Fruit fly (Drosophila melanogaster) whole organism, embryonic: ENCODE measurements around the gene mRpS9.

Experiments
- ATbp ChIP-seq: fragments of 200-800 bp; sonication (Bioruptor generic); optimal IDR thresholded peaks from 2 replicates; lab custom pipeline; 2017; ENCODE audit warnings: missing biosample characterization, mild to moderate bottlenecking, missing genetic modification characterization, missing genetic modification reagents
- CG10959 ChIP-seq: fragments of 200-800 bp; sonication (Bioruptor generic); IDR thresholded peaks from 2 replicates; pipeline ENCODE4 v1.3.6; 2022; ENCODE audit warnings: missing biosample characterization, missing genetic modification characterization
- CG12391 ChIP-seq: fragments of 200-800 bp; sonication (Bioruptor generic); optimal IDR thresholded peaks from 3 replicates; lab custom pipeline; 2018; ENCODE audit warnings: missing biosample characterization, mild to moderate bottlenecking, missing genetic modification characterization, moderate library complexity
- CG15073 ChIP-seq: fragments of 200-800 bp; sonication (Bioruptor generic); optimal IDR thresholded peaks from 2 replicates; lab custom pipeline; 2016; ENCODE audit warnings: missing biosample characterization, missing genetic modification characterization
- CG15514 ChIP-seq: fragments of 200-800 bp; sonication (Bioruptor generic); optimal IDR thresholded peaks from 3 replicates; lab custom pipeline; 2017; ENCODE audit warnings: missing biosample characterization, missing genetic modification characterization, mild to moderate bottlenecking, moderate library complexity, missing genetic modification reagents
- CG16779 ChIP-seq: fragments of 200-800 bp; sonication (Bioruptor generic); IDR thresholded peaks from 2 replicates; pipeline ENCODE4 v1.3.6; 2022; ENCODE audit warnings: missing biosample characterization, missing genetic modification characterization
- CG17359 ChIP-seq: fragments of 200-800 bp; sonication (Bioruptor generic); optimal IDR thresholded peaks from 3 replicates; lab custom pipeline; 2018; ENCODE audit warnings: missing biosample characterization, mild to moderate bottlenecking, missing genetic modification characterization, moderate library complexity
- CG17612 ChIP-seq: fragments of 200-800 bp; sonication (Bioruptor generic); IDR thresholded peaks from 2 replicates; pipeline ENCODE4 v1.3.6; 2022; ENCODE audit warnings: missing biosample characterization, missing genetic modification characterization
- CG31388 ChIP-seq: fragments of 200-800 bp; sonication (Bioruptor generic); optimal IDR thresholded peaks from 2 replicates; lab custom pipeline; 2016; ENCODE audit warnings: missing biosample characterization, missing genetic modification characterization
- CG3281 ChIP-seq: fragments of 200-800 bp; sonication (Bioruptor generic); optimal IDR thresholded peaks from 3 replicates; lab custom pipeline; 2017; ENCODE audit warnings: missing biosample characterization, mild to moderate bottlenecking, missing genetic modification characterization
- CG33557 ChIP-seq: fragments of 200-800 bp; sonication (Bioruptor generic); optimal IDR thresholded peaks from 2 replicates; lab custom pipeline; 2019; ENCODE audit warnings: missing biosample characterization, mild to moderate bottlenecking, missing genetic modification characterization, moderate library complexity
- CG34422 ChIP-seq: fragments of 200-800 bp; sonication (Bioruptor generic); IDR thresholded peaks from 3 replicates; pipeline ENCODE4 v1.3.6; 2022; ENCODE audit warnings: missing biosample characterization, missing genetic modification characterization
- CG3726 ChIP-seq: fragments of 200-800 bp; sonication (Bioruptor generic); IDR thresholded peaks from 3 replicates; pipeline ENCODE4, ENCODE4 v1.3.6; 2022; ENCODE audit warnings: missing biosample characterization, missing genetic modification characterization
- CG4360 ChIP-seq: fragments of 200-800 bp; sonication (Bioruptor generic); IDR thresholded peaks from 2 replicates; pipeline ENCODE4 v1.3.6; 2022; ENCODE audit warnings: missing biosample characterization, missing genetic modification characterization
- CG4707 ChIP-seq: fragments of 200-800 bp; sonication (Bioruptor generic); optimal IDR thresholded peaks from 2 replicates; lab custom pipeline; 2018; ENCODE audit warnings: missing biosample characterization, mild to moderate bottlenecking, missing genetic modification characterization, moderate library complexity
- CG6791 ChIP-seq: fragments of 200-800 bp; sonication (Bioruptor generic); IDR thresholded peaks from 3 replicates; pipeline ENCODE4 v1.3.6; 2022; ENCODE audit warnings: missing biosample characterization, missing genetic modification characterization; ENCODE audit not compliant: partially characterized antibody
- CG7839 ChIP-seq: fragments of 200-800 bp; sonication (Bioruptor generic); optimal IDR thresholded peaks from 3 replicates; lab custom pipeline; 2018; ENCODE audit warnings: missing biosample characterization, mild to moderate bottlenecking, missing genetic modification characterization, moderate library complexity
- CTCF ChIP-seq: fragments of 200-800 bp; sonication (Bioruptor generic); optimal IDR thresholded peaks from 2 replicates; lab custom pipeline; 2017; ENCODE audit warnings: missing biosample characterization, mild to moderate bottlenecking, missing genetic modification characterization, moderate library complexity
- Dp ChIP-seq: fragments of 200-800 bp; sonication (Bioruptor generic); optimal IDR thresholded peaks from 2 replicates; lab custom pipeline; 2018; ENCODE audit warnings: missing biosample characterization, mild to moderate bottlenecking, missing genetic modification characterization, moderate library complexity
- Elba2 ChIP-seq: fragments of 200-800 bp; sonication (Bioruptor generic); optimal IDR thresholded peaks from 3 replicates; lab custom pipeline; 2016; ENCODE audit warnings: missing biosample characterization, missing genetic modification characterization
- GATAe ChIP-seq: fragments of 200-800 bp; sonication (Bioruptor generic); conservative IDR thresholded peaks from 2 replicates; pipeline ENCODE4 v1.3.6; 2022; ENCODE audit warnings: missing biosample characterization, missing genetic modification characterization
- Max ChIP-seq: fragments of 200-800 bp; sonication (Bioruptor generic); optimal IDR thresholded peaks from 2 replicates; lab custom pipeline; 2016; ENCODE audit warnings: missing biosample characterization, mild to moderate bottlenecking, missing genetic modification characterization
- NfI ChIP-seq: fragments of 200-800 bp; sonication (Bioruptor generic); optimal IDR thresholded peaks from 3 replicates; lab custom pipeline; 2018; ENCODE audit warnings: missing biosample characterization, mild to moderate bottlenecking, missing genetic modification characterization, moderate library complexity
- PHDP ChIP-seq: fragments of 200-800 bp; sonication (Bioruptor generic); optimal IDR thresholded peaks from 3 replicates; lab custom pipeline; 2018; ENCODE audit warnings: missing biosample characterization, mild to moderate bottlenecking, missing genetic modification characterization, moderate library complexity
- Ptx1 ChIP-seq: fragments of 200-800 bp; sonication (Bioruptor generic); IDR thresholded peaks from 2 replicates; pipeline ENCODE4 v1.3.6; 2022; ENCODE audit warnings: missing biosample characterization, missing genetic modification characterization
- Six4 ChIP-seq: fragments of 200-800 bp; sonication (Bioruptor generic); optimal IDR thresholded peaks from 2 replicates; lab custom pipeline; 2016; ENCODE audit warnings: missing biosample characterization, missing genetic modification characterization
- Sry-δ ChIP-seq: fragments of 200-800 bp; sonication (Bioruptor generic); optimal IDR thresholded peaks from 2 replicates; lab custom pipeline; 2016; ENCODE audit warnings: missing biosample characterization, missing genetic modification characterization
- bsh ChIP-seq, 2 experiments: fragments of 200-800 bp; sonication (Bioruptor generic); optimal IDR thresholded peaks; 2 replicates each; lab custom pipeline; 2017 to 2018; ENCODE audit warnings: mild to moderate bottlenecking in 2 of 2, missing biosample characterization in 2 of 2, missing genetic modification characterization in 2 of 2, moderate library complexity in 1 of 2
- cg ChIP-seq: fragments of 200-800 bp; sonication (Bioruptor generic); optimal IDR thresholded peaks from 3 replicates; lab custom pipeline; 2019; ENCODE audit warnings: missing biosample characterization, mild to moderate bottlenecking, missing genetic modification characterization, moderate library complexity
- ci ChIP-seq: fragments of 200-800 bp; sonication (Bioruptor generic); IDR thresholded peaks from 3 replicates; pipeline ENCODE4 v1.3.6; 2022; ENCODE audit warnings: missing biosample characterization, missing genetic modification characterization
- dm ChIP-seq: fragments of 200-800 bp; sonication (Bioruptor generic); optimal IDR thresholded peaks from 3 replicates; lab custom pipeline; 2016; ENCODE audit warnings: missing biosample characterization, missing genetic modification characterization
- fd96Cb ChIP-seq: fragments of 200-800 bp; sonication (Bioruptor generic); optimal IDR thresholded peaks from 2 replicates; lab custom pipeline; 2018; ENCODE audit warnings: missing biosample characterization, mild to moderate bottlenecking, missing genetic modification characterization, moderate library complexity
- gcm2 ChIP-seq: fragments of 200-800 bp; sonication (Bioruptor generic); optimal IDR thresholded peaks from 2 replicates; lab custom pipeline; 2016; ENCODE audit warnings: missing biosample characterization, missing genetic modification characterization
- hbn ChIP-seq: fragments of 200-800 bp; sonication (Bioruptor generic); IDR thresholded peaks from 2 replicates; pipeline ENCODE4 v1.3.6; 2022; ENCODE audit warnings: missing biosample characterization, missing genetic modification characterization; ENCODE audit not compliant: partially characterized antibody
- jumu ChIP-seq: fragments of 200-800 bp; sonication (Bioruptor generic); optimal IDR thresholded peaks from 3 replicates; lab custom pipeline; 2016; ENCODE audit warnings: missing biosample characterization, missing genetic modification characterization
- lab ChIP-seq: fragments of 200-800 bp; sonication (Bioruptor generic); optimal IDR thresholded peaks from 3 replicates; lab custom pipeline; 2017; ENCODE audit warnings: missing biosample characterization, missing genetic modification characterization, mild to moderate bottlenecking, moderate library complexity, missing genetic modification reagents
- nerfin-2 ChIP-seq: fragments of 200-800 bp; sonication (Bioruptor generic); IDR thresholded peaks from 2 replicates; pipeline ENCODE4 v1.3.6; 2022; ENCODE audit warnings: missing biosample characterization, missing genetic modification characterization; ENCODE audit not compliant: partially characterized antibody
- oc ChIP-seq: fragments of 200-800 bp; sonication (Bioruptor generic); optimal IDR thresholded peaks from 2 replicates; lab custom pipeline; 2018; ENCODE audit warnings: missing biosample characterization, mild to moderate bottlenecking, missing genetic modification characterization, moderate library complexity
- pan ChIP-seq, 4 experiments: fragments of >200 bp in 3 of 4; fragments of 200-800 bp in 1 of 4; sonication (Bioruptor generic) in 1 of 4; optimal IDR thresholded peaks in 3 of 4; IDR thresholded peaks in 1 of 4; 2 replicates each; pipeline versions ENCODE4 v1.3.6 to Lab custom; 2017 to 2022; ENCODE audit warnings: missing biosample characterization in 2 of 4, missing genetic modification characterization in 2 of 4, mixed read lengths in 1 of 4
- row ChIP-seq: fragments of 200-800 bp; sonication (Bioruptor generic); IDR thresholded peaks from 3 replicates; pipeline ENCODE4 v1.3.6; 2022; ENCODE audit warnings: missing biosample characterization, missing genetic modification characterization
- scrt ChIP-seq: fragments of 200-800 bp; sonication (Bioruptor generic); optimal IDR thresholded peaks from 2 replicates; lab custom pipeline; 2018; ENCODE audit warnings: missing biosample characterization, mild to moderate bottlenecking, missing genetic modification characterization, moderate library complexity
- sens ChIP-seq: fragments of 200-800 bp; sonication (Bioruptor generic); peaks from one replicate; lab custom pipeline; 2016; ENCODE audit warnings: missing biosample characterization, missing genetic modification characterization
- seq ChIP-seq: fragments of 200-800 bp; sonication (Bioruptor generic); IDR thresholded peaks from 2 replicates; pipeline ENCODE4 v1.3.6; 2022; ENCODE audit warnings: missing biosample characterization, missing genetic modification characterization
- sisA ChIP-seq: fragments of 200-800 bp; sonication (Bioruptor generic); IDR thresholded peaks from 2 replicates; pipeline ENCODE4 v1.3.6; 2022; ENCODE audit warnings: missing biosample characterization, missing genetic modification characterization
- slou ChIP-seq: fragments of 200-800 bp; sonication (Bioruptor generic); optimal IDR thresholded peaks from 3 replicates; lab custom pipeline; 2016; ENCODE audit warnings: missing biosample characterization, missing genetic modification characterization
- sob ChIP-seq: fragments of 200-800 bp; sonication (Bioruptor generic); IDR thresholded peaks from 2 replicates; pipeline ENCODE4 v1.3.6; 2022; ENCODE audit warnings: missing biosample characterization, missing genetic modification characterization
- tgo ChIP-seq: fragments of 200-800 bp; sonication (Bioruptor generic); IDR thresholded peaks from 3 replicates; pipeline ENCODE4 v1.3.6; 2022; ENCODE audit warnings: missing biosample characterization, missing genetic modification characterization
- unc-4 ChIP-seq: fragments of 200-800 bp; sonication (Bioruptor generic); IDR thresholded peaks from 2 replicates; pipeline ENCODE4 v1.3.6; 2022; ENCODE audit warnings: missing biosample characterization, missing genetic modification characterization; ENCODE audit not compliant: partially characterized antibody

The mRpS9 gene

dm6 chr3R:7892246-7893000 is 10.0 kb downstream of the mRpS9 start (continued):
- TF ChIP-seq sisA (GFP tag; lab: Robert Waterston, UW): peak; percentile 54; the same call in 1 of the 2 replicates
- peak; percentile 26 for TF ChIP-seq NfI (GFP tag; lab: Kevin White, UChicago)
- 0 out of 2 replicates have a peak, but pooled peaks have one; percentile 28 for TF ChIP-seq GATAe (GFP tag; lab: Robert Waterston, UW)
- peak; percentile 22 for TF ChIP-seq scrt (GFP tag; lab: Kevin White, UChicago)
- no peak for TF ChIP-seq CG10959 (GFP tag; lab: Robert Waterston, UW)
- TF ChIP-seq jumu (GFP tag; lab: Kevin White, UChicago): no peak
- TF ChIP-seq CG12391 (tag; lab: Kevin White, UChicago): no peak
- no peak for TF ChIP-seq nerfin-2
- no peak for TF ChIP-seq CTCF (GFP tag; lab: Kevin White, UChicago)
- no peak for TF ChIP-seq Six4 (GFP tag; lab: Kevin White, UChicago)
- TF ChIP-seq hbn: no peak
- peak; percentile 50 for TF ChIP-seq CG3281 (GFP tag; lab: Kevin White, UChicago)
- TF ChIP-seq CG31388 (GFP tag; lab: Kevin White, UChicago): no peak
- no peak for TF ChIP-seq Max (GFP tag; lab: Kevin White, UChicago)
- TF ChIP-seq unc-4 (GFP tag; lab: Robert Waterston, UW): no peak
- TF ChIP-seq gcm2 (GFP tag; lab: Kevin White, UChicago): no peak
- no peak for TF ChIP-seq fd96Cb (tag; lab: Kevin White, UChicago)
- TF ChIP-seq CG4360 (GFP tag; lab: Robert Waterston, UW): no peak
- TF ChIP-seq CG34422 (GFP tag; lab: Robert Waterston, UW): peak; percentile 59; the same call in 1 of the 3 replicates
- TF ChIP-seq CG3726 (GFP tag; lab: Robert Waterston, UW): 0 out of 3 replicates have a peak, but pooled peaks have one; percentile 20
- TF ChIP-seq ATbp (GFP tag; lab: Kevin White, UChicago): no peak
- TF ChIP-seq ci: peak; percentile 63; the same call in 2 of the 3 replicates
- peak; percentile 54; the same call in 2 of the 3 replicates for TF ChIP-seq tgo (GFP tag; lab: Robert Waterston, UW)
- TF ChIP-seq dm (GFP tag; lab: Kevin White, UChicago): no peak
- TF ChIP-seq CG6791 (GFP tag; lab: Robert Waterston, UW): no peak
- TF ChIP-seq CG15514 (GFP tag; lab: Kevin White, UChicago): peak; percentile 29
- peak; percentile 80 for TF ChIP-seq lab
- TF ChIP-seq pan (optimal IDR thresholded peaks at IDR 0.05; lab: Kevin White, UChicago): no peak
- peak in 1 of 2 experiments; percentile 54 for TF ChIP-seq pan (GFP tag; optimal IDR thresholded peaks at IDR 0.05 in 1 of 2, IDR thresholded peaks at IDR 0.05 in 1 of 2)
- TF ChIP-seq CG33557: no peak
- no peak for TF ChIP-seq Sry-δ (GFP tag; lab: Kevin White, UChicago)
- TF ChIP-seq sob (GFP tag; lab: Robert Waterston, UW): peak; percentile 69; the same call in 1 of the 2 replicates
- no peak for TF ChIP-seq CG15073 (GFP tag; lab: Kevin White, UChicago)
- no peak for TF ChIP-seq CG4707 (GFP tag; lab: Kevin White, UChicago)
- no peak for TF ChIP-seq sens (GFP tag; lab: Kevin White, UChicago)
- TF ChIP-seq seq (GFP tag; lab: Robert Waterston, UW): peak; percentile 20; the same call in 1 of the 2 replicates
- TF ChIP-seq Elba2 (GFP tag; lab: Kevin White, UChicago): no peak
- TF ChIP-seq cg (GFP tag; lab: Kevin White, UChicago): no peak
- peak; percentile 43 for TF ChIP-seq CG7839 (tag; lab: Kevin White, UChicago)
- peak; percentile 48; the same call in 1 of the 2 replicates for TF ChIP-seq CG16779 (GFP tag; lab: Robert Waterston, UW)
- TF ChIP-seq slou (GFP tag; lab: Kevin White, UChicago): no peak
- TF ChIP-seq Ptx1 (GFP tag; lab: Robert Waterston, UW): peak; percentile 28; the same call in 1 of the 2 replicates
- no peak for TF ChIP-seq CG17359
- peak; percentile 21 for TF ChIP-seq PHDP (tag; lab: Kevin White, UChicago)
- TF ChIP-seq oc (tag; lab: Kevin White, UChicago): no peak
- TF ChIP-seq bsh (GFP tag; optimal IDR thresholded peaks at IDR 0.05; lab: Kevin White, UChicago): peak in 1 of 2 experiments; percentile 25
- no peak for TF ChIP-seq CG17612 (GFP tag; lab: Robert Waterston, UW)
- TF ChIP-seq Dp (GFP tag; lab: Kevin White, UChicago): no peak
- TF ChIP-seq row (GFP tag; lab: Robert Waterston, UW): peak; percentile 68
